Worm (Caenorhabditis elegans): ENCODE results near the gene F13H8.2.
A peak's percentile ranks its signal among the peaks of the same experiment; 100 is the strongest.

DNA sequence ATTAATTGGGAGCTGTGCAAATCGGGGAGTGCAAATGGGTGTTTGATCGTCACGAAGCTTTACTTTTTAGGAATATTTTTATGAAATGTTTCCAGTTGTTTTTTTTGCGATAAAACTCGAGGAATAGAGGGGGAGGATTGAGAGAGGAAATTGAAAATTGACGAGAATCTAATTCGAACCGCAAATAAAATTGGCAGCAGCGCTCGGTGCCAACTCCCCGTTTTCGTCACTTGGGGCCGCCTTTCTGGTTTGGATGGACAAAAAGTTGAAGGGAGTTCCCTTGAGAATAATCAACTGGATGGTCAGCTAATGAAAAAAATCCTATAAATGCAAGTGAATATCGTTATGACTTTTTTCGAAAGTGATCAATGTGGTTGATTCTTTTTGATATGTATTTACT is 40.0 kb upstream of the F13H8.2 start:
- TF ChIP-seq lim-6 (tag; optimal IDR thresholded peaks at IDR 0.05) (no peak), ceh-6 (GFP tag; optimal IDR thresholded peaks at IDR 0.05) (no peak), rnt-1 (tag; optimal IDR thresholded peaks at IDR 0.05) (no peak), unc-42 (tag; optimal IDR thresholded peaks at IDR 0.05) (peak; percentile 61), ztf-16 (tag; optimal IDR thresholded peaks at IDR 0.05) (no peak), gmeb-2 (tag; optimal IDR thresholded peaks at IDR 0.05) (no peak), nfya-1 (tag; optimal IDR thresholded peaks at IDR 0.05) (no peak), dve-1 (tag; optimal IDR thresholded peaks at IDR 0.05) (no peak), sdc-2 (tag; optimal IDR thresholded peaks at IDR 0.05) (no peak), K02D7.2 (tag; optimal IDR thresholded peaks at IDR 0.05) (no peak), elt-2 (tag; optimal IDR thresholded peaks at IDR 0.05) (no peak), nhr-11 (tag; optimal IDR thresholded peaks at IDR 0.05) (no peak), dmd-4 (tag; optimal IDR thresholded peaks at IDR 0.05; ENCODE audit: borderline replicate concordance) (no peak)
